Worm (Caenorhabditis elegans) whole organism, L4/young adult: Measurements from ENCODE around the gene igcm-4.

Source experiments
- W03F9.2 ChIP-seq: fragments of 150-350 bp; optimal IDR thresholded peaks from 2 replicates; lab custom pipeline; 2014; ENCODE audit warnings: missing biosample characterization, missing genetic modification characterization
- dao-5 ChIP-seq: sonication (generic microtip); optimal IDR thresholded peaks from 2 replicates; lab custom pipeline; 2016; ENCODE audit warnings: missing genotype, missing genetic modification characterization, moderate library complexity, missing compliant biosample characterization
- him-1 ChIP-seq: sonication (generic microtip); optimal IDR thresholded peaks from 2 replicates; lab custom pipeline; 2016; ENCODE audit warnings: missing genotype, missing genetic modification reagents, missing genetic modification characterization, missing compliant biosample characterization

igcm-4 gene

ce11 chrX:2046124-2046722 lies at the start of gene igcm-4:
TSS of gene igcm-4 (minus strand) at chrX:2046360.
- TF ChIP-seq W03F9.2 (tag; lab: Kevin White, UChicago), result no peak
- TF ChIP-seq dao-5 (tag; lab: Kevin White, UChicago), result no peak
- no peak for TF ChIP-seq him-1 (tag; lab: Kevin White, UChicago)

- TF ChIP-seq W03F9.2 (tag; lab: Kevin White, UChicago), result no peak
- no peak for TF ChIP-seq dao-5 (tag; lab: Kevin White, UChicago)
- no peak for TF ChIP-seq him-1 (tag; lab: Kevin White, UChicago)
These were observed 47.9 kb upstream of the igcm-4 start for ce11 chrX:2094094-2094493.

ce11 chrX:2093169-2093568 lies 47.0 kb upstream of the igcm-4 start, which contains the start of gene col-164:
TSS of gene col-164 (plus strand) at chrX:2093469.
- TF ChIP-seq dao-5 (tag; lab: Kevin White, UChicago), result no peak
- TF ChIP-seq him-1 (tag; lab: Kevin White, UChicago), result no peak
- no peak for TF ChIP-seq W03F9.2 (tag; lab: Kevin White, UChicago)

ce11 chrX:2090493-2090892 lies 44.3 kb upstream of the igcm-4 start:
- TF ChIP-seq dao-5 (tag; lab: Kevin White, UChicago), result no peak
- TF ChIP-seq him-1 (tag; lab: Kevin White, UChicago), result no peak
- TF ChIP-seq W03F9.2 (tag; lab: Kevin White, UChicago), result no peak

ce11 chrX:2089434-2089833 lies 43.3 kb upstream of the igcm-4 start, which contains the start of gene lsy-2:
TSS of gene lsy-2 (plus strand) at chrX:2089704.
- TF ChIP-seq him-1 (tag; lab: Kevin White, UChicago), result no peak
- no peak for TF ChIP-seq W03F9.2 (tag; lab: Kevin White, UChicago)
- TF ChIP-seq dao-5 (tag; lab: Kevin White, UChicago), result no peak

- TF ChIP-seq him-1 (tag; lab: Kevin White, UChicago) (no peak), dao-5 (tag; lab: Kevin White, UChicago) (no peak), W03F9.2 (tag; lab: Kevin White, UChicago) (no peak)
These were observed 41.6 kb upstream of the igcm-4 start for ce11 chrX:2087716-2088115.

ce11 chrX:2085494-2085893 lies 39.3 kb upstream of the igcm-4 start:
- TF ChIP-seq dao-5 (tag; lab: Kevin White, UChicago), result no peak
- no peak for TF ChIP-seq him-1 (tag; lab: Kevin White, UChicago)
- no peak for TF ChIP-seq W03F9.2 (tag; lab: Kevin White, UChicago)

- no peak for TF ChIP-seq dao-5 (tag; lab: Kevin White, UChicago)
- TF ChIP-seq him-1 (tag; lab: Kevin White, UChicago), result no peak
- TF ChIP-seq W03F9.2 (tag; lab: Kevin White, UChicago), result no peak
These were observed 38.8 kb upstream of the igcm-4 start, which contains the start of gene F49H12.2 for ce11 chrX:2084988-2085387. TSS of gene F49H12.2 (plus strand) at chrX:2085288.

ce11 chrX:2084019-2084418 lies 37.9 kb upstream of the igcm-4 start, which contains the start of gene F49H12.3:
TSS of gene F49H12.3 (plus strand) at chrX:2084375.
- no peak for TF ChIP-seq W03F9.2 (tag; lab: Kevin White, UChicago)
- TF ChIP-seq him-1 (tag; lab: Kevin White, UChicago), result no peak
- TF ChIP-seq dao-5 (tag; lab: Kevin White, UChicago), result no peak

ce11 chrX:2079536-2079935 lies 33.4 kb upstream of the igcm-4 start, which contains the start of gene F49H12.4:
TSS of gene F49H12.4 (plus strand) at chrX:2079836.
- no peak for TF ChIP-seq W03F9.2 (tag; lab: Kevin White, UChicago)
- no peak for TF ChIP-seq dao-5 (tag; lab: Kevin White, UChicago)
- no peak for TF ChIP-seq him-1 (tag; lab: Kevin White, UChicago)

- TF ChIP-seq dao-5 (tag; lab: Kevin White, UChicago) (no peak), W03F9.2 (tag; lab: Kevin White, UChicago) (no peak), him-1 (tag; lab: Kevin White, UChicago) (no peak)
These were observed 32.7 kb upstream of the igcm-4 start for ce11 chrX:2078822-2079221.

ce11 chrX:2075169-2075568 lies 29.0 kb upstream of the igcm-4 start:
- no peak for TF ChIP-seq dao-5 (tag; lab: Kevin White, UChicago)

- TF ChIP-seq W03F9.2 (tag; lab: Kevin White, UChicago) (no peak), dao-5 (tag; lab: Kevin White, UChicago) (no peak), him-1 (tag; lab: Kevin White, UChicago) (no peak)
These were observed 27.9 kb upstream of the igcm-4 start, which contains the start of gene txdc-12.2 for ce11 chrX:2074055-2074454. TSS of gene txdc-12.2 (plus strand) at chrX:2074450.

ce11 chrX:2071392-2072001 lies 25.3 kb upstream of the igcm-4 start:
- TF ChIP-seq dao-5 (tag; lab: Kevin White, UChicago), result no peak
- no peak for TF ChIP-seq him-1 (tag; lab: Kevin White, UChicago)
- no peak for TF ChIP-seq W03F9.2 (tag; lab: Kevin White, UChicago)
